Worm (Caenorhabditis elegans) whole organism, young adult: ENCODE measurements around the gene piki-1.

ENCODE experiments used
- B0019.2 ChIP-seq: fragments of 200-800 bp; sonication (Bioruptor generic); conservative IDR thresholded peaks from 2 replicates; pipeline ENCODE4 v1.3.6; 2022; ENCODE audit warnings: missing genetic modification reagents, missing genetic modification characterization, missing compliant biosample characterization
- F33H1.4 ChIP-seq: fragments of 200-800 bp; sonication (Bioruptor generic); IDR thresholded peaks from 2 replicates; pipeline ENCODE4 v1.3.6; 2022; ENCODE audit warnings: missing genetic modification reagents, missing genetic modification characterization, missing compliant biosample characterization
- F37B4.10 ChIP-seq: fragments of 200-800 bp; sonication (Bioruptor generic); IDR thresholded peaks from 2 replicates; pipeline ENCODE4 v1.3.6; 2022; ENCODE audit warnings: missing genetic modification characterization, missing compliant biosample characterization
- F52B5.7 ChIP-seq: sonication (generic microtip); optimal IDR thresholded peaks from 2 replicates; lab custom pipeline; 2016; ENCODE audit warnings: mild to moderate bottlenecking, missing genetic modification characterization, missing compliant biosample characterization
- K12H6.12 ChIP-seq: fragments of 200-800 bp; sonication (Bioruptor generic); optimal IDR thresholded peaks from 2 replicates; lab custom pipeline; 2018; ENCODE audit warnings: mild to moderate bottlenecking, missing genetic modification characterization, missing compliant biosample characterization
- T07F8.4 ChIP-seq: sonication (generic microtip); optimal IDR thresholded peaks from 2 replicates; lab custom pipeline; 2016; ENCODE audit warnings: mild to moderate bottlenecking, missing genetic modification characterization, moderate library complexity, missing compliant biosample characterization
- Y53G8AR.9 ChIP-seq: fragments of 200-800 bp; sonication (Bioruptor generic); conservative IDR thresholded peaks from 2 replicates; pipeline ENCODE4 v1.3.6; 2022; ENCODE audit warnings: missing genetic modification reagents, missing genetic modification characterization, missing compliant biosample characterization
- Y79H2A.3 ChIP-seq: fragments of 200-800 bp; sonication (Bioruptor generic); conservative IDR thresholded peaks from 2 replicates; pipeline ENCODE4 v1.3.6; 2022; ENCODE audit warnings: missing genetic modification reagents, missing genetic modification characterization, missing compliant biosample characterization
- Y95B8A.8 ChIP-seq: fragments of 200-800 bp; sonication (Bioruptor generic); IDR thresholded peaks from 2 replicates; pipeline ENCODE4 v1.3.6; 2022; ENCODE audit warnings: missing genetic modification reagents, missing genetic modification characterization, missing compliant biosample characterization
- ZK185.1 ChIP-seq: sonication (generic microtip); optimal IDR thresholded peaks from 2 replicates; lab custom pipeline; 2016; ENCODE audit warnings: mild to moderate bottlenecking, missing genetic modification characterization, missing compliant biosample characterization; ENCODE audit not compliant: poor library complexity, severe bottlenecking
- ama-1 ChIP-seq, 3 experiments: fragments of 150-350 bp in 1 of 3; sonication (generic microtip) in 2 of 3; optimal IDR thresholded peaks; 2 replicates each; lab custom pipeline; 2014 to 2018; ENCODE audit warnings: missing biosample characterization in 2 of 3, missing genetic modification characterization in 2 of 3, missing genetic modification reagents in 2 of 3
- aptf-2 ChIP-seq: fragments of 200-800 bp; sonication (Bioruptor generic); conservative IDR thresholded peaks from 2 replicates; pipeline ENCODE4 v1.3.6; 2022; ENCODE audit warnings: missing genetic modification reagents, missing genetic modification characterization, missing compliant biosample characterization
- attf-5 ChIP-seq: fragments of 200-800 bp; sonication (Bioruptor generic); optimal IDR thresholded peaks from 2 replicates; lab custom pipeline; 2018; ENCODE audit warnings: mild to moderate bottlenecking, missing genetic modification characterization, missing compliant biosample characterization
- attf-6 ChIP-seq: fragments of 200-800 bp; sonication (Bioruptor generic); IDR thresholded peaks from 2 replicates; pipeline ENCODE4 v1.3.6; 2022; ENCODE audit warnings: missing genetic modification reagents, missing genetic modification characterization, missing compliant biosample characterization
- ceh-100 ChIP-seq: fragments of 200-800 bp; sonication (Bioruptor generic); IDR thresholded peaks from 2 replicates; pipeline ENCODE4 v1.3.6; 2022; ENCODE audit warnings: missing genetic modification reagents, missing genetic modification characterization, missing compliant biosample characterization
- ceh-27 ChIP-seq: fragments of 200-800 bp; sonication (Bioruptor generic); optimal IDR thresholded peaks from 2 replicates; lab custom pipeline; 2018; ENCODE audit warnings: mild to moderate bottlenecking, missing genetic modification characterization, moderate library complexity, missing compliant biosample characterization
- ceh-58 ChIP-seq: fragments of 200-800 bp; sonication (Bioruptor generic); IDR thresholded peaks from 2 replicates; pipeline ENCODE4 v1.3.6; 2022; ENCODE audit warnings: missing genetic modification characterization, missing compliant biosample characterization
- ceh-79 ChIP-seq: sonication (generic microtip); optimal IDR thresholded peaks from 2 replicates; lab custom pipeline; 2017; ENCODE audit warnings: mild to moderate bottlenecking, missing genetic modification characterization, missing compliant biosample characterization
- ceh-91 ChIP-seq: fragments of 200-800 bp; sonication (Bioruptor generic); IDR thresholded peaks from 2 replicates; pipeline ENCODE4 v1.3.6; 2022; ENCODE audit warnings: missing genetic modification reagents, missing genetic modification characterization, missing compliant biosample characterization
- dpff-1 ChIP-seq: sonication (generic microtip); optimal IDR thresholded peaks from 2 replicates; lab custom pipeline; 2017; ENCODE audit warnings: mild to moderate bottlenecking, missing genetic modification characterization, missing compliant biosample characterization
- egrh-3 ChIP-seq: fragments of 200-800 bp; sonication (Bioruptor generic); IDR thresholded peaks from 2 replicates; pipeline ENCODE4 v1.3.6; 2022; ENCODE audit warnings: missing genetic modification reagents, missing genetic modification characterization, missing compliant biosample characterization
- gei-17 ChIP-seq: fragments of 200-800 bp; sonication (Bioruptor generic); optimal IDR thresholded peaks from 2 replicates; lab custom pipeline; 2018; ENCODE audit warnings: mild to moderate bottlenecking, missing genetic modification characterization, missing compliant biosample characterization
- hmg-1.2 ChIP-seq: fragments of 200-800 bp; sonication (Bioruptor generic); IDR thresholded peaks from 2 replicates; pipeline ENCODE4 v1.3.6; 2022; ENCODE audit warnings: missing genetic modification reagents, missing genetic modification characterization, missing compliant biosample characterization
- hmg-20 ChIP-seq: fragments of 200-800 bp; sonication (Bioruptor generic); IDR thresholded peaks from 2 replicates; pipeline ENCODE4 v1.3.6; 2022; ENCODE audit warnings: missing genetic modification reagents, missing genetic modification characterization, missing compliant biosample characterization
- let-607 ChIP-seq, 2 experiments: fragments of 200-800 bp in 1 of 2; sonication (Bioruptor generic) in 1 of 2; sonication (generic microtip) in 1 of 2; optimal IDR thresholded peaks; 2 replicates each; lab custom pipeline; 2016 to 2018; ENCODE audit warnings: mild to moderate bottlenecking in 2 of 2, missing compliant biosample characterization in 2 of 2, missing genetic modification characterization in 2 of 2, moderate library complexity in 2 of 2, missing genotype in 1 of 2
- lin-40 ChIP-seq: sonication (generic microtip); optimal IDR thresholded peaks from 2 replicates; lab custom pipeline; 2016; ENCODE audit warnings: missing genetic modification characterization, mild to moderate bottlenecking, missing compliant biosample characterization, missing genotype, missing genetic modification reagents
- lsl-1 ChIP-seq: fragments of 200-800 bp; sonication (Bioruptor generic); optimal IDR thresholded peaks from 2 replicates; lab custom pipeline; 2018; ENCODE audit warnings: mild to moderate bottlenecking, missing genetic modification characterization, moderate library complexity, missing compliant biosample characterization
- lsy-27 ChIP-seq: sonication (generic microtip); optimal IDR thresholded peaks from 2 replicates; lab custom pipeline; 2017; ENCODE audit warnings: missing genetic modification characterization, mild to moderate bottlenecking, missing compliant biosample characterization, antibody characterized with exemption, missing genotype, borderline replicate concordance; ENCODE audit not compliant: insufficient read depth
- madf-10 ChIP-seq: sonication (generic microtip); optimal IDR thresholded peaks from 2 replicates; lab custom pipeline; 2016; ENCODE audit warnings: mild to moderate bottlenecking, missing genetic modification characterization, missing compliant biosample characterization
- mcd-1 ChIP-seq: fragments of 200-800 bp; sonication (Bioruptor generic); IDR thresholded peaks from 2 replicates; pipeline ENCODE4 v1.3.6; 2022; ENCODE audit warnings: missing genetic modification reagents, missing genetic modification characterization, missing compliant biosample characterization
- nfyb-1 ChIP-seq: fragments of 200-800 bp; sonication (Bioruptor generic); IDR thresholded peaks from 2 replicates; pipeline ENCODE4 v1.3.6; 2022; ENCODE audit warnings: missing genetic modification reagents, missing genetic modification characterization, missing compliant biosample characterization
- sdz-38 ChIP-seq: sonication (generic microtip); optimal IDR thresholded peaks from 2 replicates; lab custom pipeline; 2016; ENCODE audit warnings: missing genotype, missing genetic modification characterization, missing compliant biosample characterization
- tlf-1 ChIP-seq: fragments of 200-800 bp; sonication (Bioruptor generic); optimal IDR thresholded peaks from 2 replicates; lab custom pipeline; 2018; ENCODE audit warnings: mild to moderate bottlenecking, missing genetic modification characterization, missing compliant biosample characterization
- unc-62 ChIP-seq: fragments of 150-350 bp; optimal IDR thresholded peaks from 2 replicates; lab custom pipeline; 2014; ENCODE audit warnings: missing biosample characterization, missing genetic modification reagents, missing genetic modification characterization
- zfh-2 ChIP-seq: fragments of 200-800 bp; sonication (Bioruptor generic); conservative IDR thresholded peaks from 2 replicates; pipeline ENCODE4 v1.3.6; 2022; ENCODE audit warnings: missing genetic modification reagents, missing genetic modification characterization, missing compliant biosample characterization
- ztf-22 ChIP-seq: fragments of 200-800 bp; sonication (Bioruptor generic); optimal IDR thresholded peaks from 2 replicates; lab custom pipeline; 2018; ENCODE audit warnings: mild to moderate bottlenecking, missing genetic modification characterization, moderate library complexity, missing compliant biosample characterization
- ztf-25 ChIP-seq: fragments of 200-800 bp; sonication (Bioruptor generic); IDR thresholded peaks from 2 replicates; pipeline ENCODE4 v1.3.6; 2022; ENCODE audit warnings: missing genetic modification reagents, missing genetic modification characterization, missing compliant biosample characterization
- ztf-3 ChIP-seq: fragments of 200-800 bp; sonication (Bioruptor generic); optimal IDR thresholded peaks from 2 replicates; lab custom pipeline; 2018; ENCODE audit warnings: mild to moderate bottlenecking, missing genetic modification characterization, missing compliant biosample characterization

piki-1 gene

ce11 chrX:15188986-15189675 is 57.1 kb downstream of the piki-1 start (continued):
- TF ChIP-seq F37B4.10: no peak
- peak; percentile 50; the same call in 1 of the 2 replicates for TF ChIP-seq hmg-1.2 (GFP tag; lab: Robert Waterston, UW)
- TF ChIP-seq ZK185.1 (tag; lab: Kevin White, UChicago): no peak
- no peak for TF ChIP-seq dpff-1
- TF ChIP-seq ama-1 (optimal IDR thresholded peaks at IDR 0.05; lab: Kevin White, UChicago): no peak
- no peak for TF ChIP-seq ama-1 (GFP tag; optimal IDR thresholded peaks at IDR 0.05; lab: Kevin White, UChicago)
- no peak for TF ChIP-seq Y79H2A.3
- no peak for TF ChIP-seq lsl-1 (GFP tag; lab: Kevin White, UChicago)
- peak; percentile 45 for TF ChIP-seq ceh-27 (GFP tag; lab: Kevin White, UChicago)
- peak; percentile 40 for TF ChIP-seq F52B5.7 (tag; lab: Kevin White, UChicago)
- TF ChIP-seq T07F8.4: no peak
- TF ChIP-seq ztf-3 (GFP tag; lab: Kevin White, UChicago): no peak
- TF ChIP-seq sdz-38 (tag; lab: Kevin White, UChicago): no peak
- TF ChIP-seq lsy-27: no peak
- TF ChIP-seq ceh-58 (GFP tag; lab: Robert Waterston, UW): no peak
- no peak for TF ChIP-seq gei-17
- TF ChIP-seq ceh-91 (GFP tag; lab: Robert Waterston, UW): no peak
- no peak for TF ChIP-seq hmg-20 (GFP tag; lab: Robert Waterston, UW)
- TF ChIP-seq nfyb-1 (GFP tag; lab: Robert Waterston, UW): 0 out of 2 replicates have a peak, but pooled peaks have one; percentile 19
- TF ChIP-seq attf-6: no peak
- TF ChIP-seq attf-5: peak; percentile 23
- peak; percentile 36 for TF ChIP-seq madf-10 (tag; lab: Kevin White, UChicago)
- TF ChIP-seq egrh-3 (GFP tag; lab: Robert Waterston, UW): no peak
- peak; percentile 93 for TF ChIP-seq zfh-2 (GFP tag; lab: Robert Waterston, UW)
- TF ChIP-seq K12H6.12 (tag; lab: Kevin White, UChicago): peak; percentile 41
- TF ChIP-seq Y95B8A.8 (GFP tag; lab: Robert Waterston, UW): no peak
- no peak for TF ChIP-seq Y53G8AR.9
- TF ChIP-seq mcd-1 (GFP tag; lab: Robert Waterston, UW): peak; percentile 24; the same call in 1 of the 2 replicates
- no peak for TF ChIP-seq ceh-100
- no peak for TF ChIP-seq F33H1.4

DNA sequence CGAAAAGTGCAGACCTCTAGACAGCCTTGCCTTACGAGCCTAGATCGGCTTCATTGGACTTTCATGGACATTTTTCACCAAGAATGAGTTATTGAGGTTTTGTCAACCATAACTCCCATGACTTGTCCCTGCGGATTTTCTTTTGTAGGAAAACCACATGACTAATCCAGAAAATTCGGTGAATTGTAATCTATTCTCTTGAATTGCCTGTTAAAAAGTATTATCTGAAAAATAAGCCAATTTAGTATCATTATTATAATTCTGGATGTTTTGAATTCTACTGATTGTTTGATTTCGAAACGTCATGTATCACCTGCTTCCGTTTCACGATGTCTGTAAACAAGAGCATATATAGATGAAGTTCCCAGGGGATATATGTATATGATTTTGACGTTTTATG is 57.7 kb downstream of the piki-1 start:
- TF ChIP-seq ztf-25 (GFP tag; lab: Robert Waterston, UW) (no peak), hmg-1.2 (GFP tag; lab: Robert Waterston, UW) (no peak), tlf-1 (no peak), egrh-3 (GFP tag; lab: Robert Waterston, UW) (no peak), ceh-79 (tag; lab: Kevin White, UChicago) (no peak), lin-40 (no peak), B0019.2 (GFP tag; lab: Robert Waterston, UW) (no peak), let-607 (tag; optimal IDR thresholded peaks at IDR 0.05; lab: Kevin White, UChicago) (no peak), aptf-2 (GFP tag; lab: Robert Waterston, UW) (no peak), ztf-22 (GFP tag; lab: Kevin White, UChicago) (no peak), unc-62 (GFP tag; lab: Kevin White, UChicago) (no peak)
